Fruit fly (Drosophila melanogaster): Measurements from ENCODE around the gene AIF.

AIF gene

dm6 chr2L:2182735-2183340 is 31.3 kb downstream of the AIF start (continued):
- peak; percentile 95 for TF ChIP-seq CG10959 (GFP tag; IDR thresholded peaks at IDR 0.05)
- no peak for TF ChIP-seq CG9437 (GFP tag; optimal IDR thresholded peaks at IDR 0.05)
- TF ChIP-seq CG4617 (GFP tag; optimal IDR thresholded peaks at IDR 0.05; ENCODE audit: borderline replicate concordance), result peak; percentile 31
- peak; percentile 75 for TF ChIP-seq org-1 (GFP tag; optimal IDR thresholded peaks at IDR 0.05)
- TF ChIP-seq D19A (tag; optimal IDR thresholded peaks at IDR 0.05), result peak; percentile 70
- no peak for TF ChIP-seq Bgb (GFP tag; IDR thresholded peaks at IDR 0.05; ENCODE audit: partially characterized antibody)
- no peak for TF ChIP-seq twi (tag; optimal IDR thresholded peaks at IDR 0.05)
- TF ChIP-seq ssp (GFP tag; IDR thresholded peaks at IDR 0.05), result peak; percentile 38; the same call in 1 of the 2 replicates
- no peak for TF ChIP-seq zfh2 (GFP tag; optimal IDR thresholded peaks at IDR 0.05)
- TF ChIP-seq Antp (GFP tag; optimal IDR thresholded peaks at IDR 0.05), result peak; percentile 66
- TF ChIP-seq Abd-B (GFP tag; optimal IDR thresholded peaks at IDR 0.05), result peak; percentile 9
- peak; percentile 92 for TF ChIP-seq CG1603 (tag; optimal IDR thresholded peaks at IDR 0.05)
- peak; percentile 92 for TF ChIP-seq CG16815 (GFP tag; optimal IDR thresholded peaks at IDR 0.05)
- TF ChIP-seq HLHmδ (GFP tag; optimal IDR thresholded peaks at IDR 0.05), result peak; percentile 51
- peak; percentile 51 for TF ChIP-seq az2 (GFP tag; optimal IDR thresholded peaks at IDR 0.05)
- TF ChIP-seq usp (GFP tag; optimal IDR thresholded peaks at IDR 0.05), result no peak
- no peak for TF ChIP-seq zen2 (GFP tag; IDR thresholded peaks at IDR 0.05; ENCODE audit: partially characterized antibody)
- peak; percentile 91 for TF ChIP-seq ara (GFP tag; IDR thresholded peaks at IDR 0.05)
- TF ChIP-seq CG2712 (tag; optimal IDR thresholded peaks at IDR 0.05), result peak; percentile 89
- peak; percentile 15 for TF ChIP-seq slp2 (GFP tag; optimal IDR thresholded peaks at IDR 0.05)
- no peak for TF ChIP-seq CG14014 (GFP tag; IDR thresholded peaks at IDR 0.05)
- no peak for TF ChIP-seq zf30C (GFP tag; optimal IDR thresholded peaks at IDR 0.05)
- TF ChIP-seq zfh1 (GFP tag; IDR thresholded peaks at IDR 0.05), result peak; percentile 94
- TF ChIP-seq nom (GFP tag; optimal IDR thresholded peaks at IDR 0.05), result peak; percentile 55
- peak; percentile 27 for TF ChIP-seq CG1647 (GFP tag; optimal IDR thresholded peaks at IDR 0.05)
- peak; percentile 20 for TF ChIP-seq kni (GFP tag; optimal IDR thresholded peaks at IDR 0.05)
- TF ChIP-seq CG2120 (GFP tag; optimal IDR thresholded peaks at IDR 0.05), result no peak
- TF ChIP-seq CG31388 (GFP tag; optimal IDR thresholded peaks at IDR 0.05), result no peak
- peak; percentile 71 for TF ChIP-seq fd96Cb (tag; optimal IDR thresholded peaks at IDR 0.05)
- TF ChIP-seq chm (GFP tag; IDR thresholded peaks at IDR 0.05), result peak; percentile 81; the same call in 1 of the 2 replicates
- peak; percentile 71; the same call in 1 of the 2 replicates for TF ChIP-seq ranshi (GFP tag; IDR thresholded peaks at IDR 0.05)
- no peak for TF ChIP-seq ftz-f1 (GFP tag; optimal IDR thresholded peaks at IDR 0.05)
- TF ChIP-seq CG8388 (GFP tag; optimal IDR thresholded peaks at IDR 0.05), result peak; percentile 54
- no peak for TF ChIP-seq unc-4 (GFP tag; IDR thresholded peaks at IDR 0.05; ENCODE audit: partially characterized antibody)
- peak; percentile 60 for TF ChIP-seq CG14667 (GFP tag; IDR thresholded peaks at IDR 0.05)
- no peak for TF ChIP-seq Dip3 (GFP tag; optimal IDR thresholded peaks at IDR 0.05)
- peak; percentile 63 for TF ChIP-seq pum (GFP tag; optimal IDR thresholded peaks at IDR 0.05)
- TF ChIP-seq CG7745 (tag; optimal IDR thresholded peaks at IDR 0.05), result peak; percentile 59
- TF ChIP-seq CG16863 (GFP tag; optimal IDR thresholded peaks at IDR 0.05), result peak; percentile 59
- TF ChIP-seq toy (GFP tag; IDR thresholded peaks at IDR 0.05), result no peak
- TF ChIP-seq crc (GFP tag; optimal IDR thresholded peaks at IDR 0.05), result no peak
- TF ChIP-seq CG10209 (GFP tag; optimal IDR thresholded peaks at IDR 0.05), result peak; percentile 54
- peak; percentile 47 for TF ChIP-seq lilli (GFP tag; optimal IDR thresholded peaks at IDR 0.05)
- no peak for TF ChIP-seq disco-r (GFP tag; optimal IDR thresholded peaks at IDR 0.05)
- peak; percentile 79 for TF ChIP-seq CG2202 (tag; optimal IDR thresholded peaks at IDR 0.05)
- TF ChIP-seq ind (GFP tag; optimal IDR thresholded peaks at IDR 0.05), result no peak
- peak; percentile 14 for TF ChIP-seq Neu2 (GFP tag; optimal IDR thresholded peaks at IDR 0.05; ENCODE audit: borderline replicate concordance)
- TF ChIP-seq Gug (GFP tag; IDR thresholded peaks at IDR 0.05), result peak; percentile 63; the same call in 2 of the 4 replicates
- no peak for TF ChIP-seq GATAe (GFP tag; conservative IDR thresholded peaks at IDR 0.05)
- TF ChIP-seq Ravus (GFP tag; IDR thresholded peaks at IDR 0.05), result no peak
